Worm (Caenorhabditis elegans) whole organism, L2 larva: ENCODE measurements around the gene che-2.

ENCODE experiments used
- C34F6.9 ChIP-seq: fragments of 150-350 bp; optimal IDR thresholded peaks from 2 replicates; lab custom pipeline; 2014; ENCODE audit warnings: missing biosample characterization, missing genetic modification characterization
- F13H6.1 ChIP-seq: sonication (generic microtip); optimal IDR thresholded peaks from 2 replicates; lab custom pipeline; 2016; ENCODE audit warnings: missing genetic modification characterization, missing compliant biosample characterization
- R02D3.7 ChIP-seq: fragments of 150-350 bp; optimal IDR thresholded peaks from 2 replicates; lab custom pipeline; 2014; ENCODE audit warnings: missing biosample characterization, missing genetic modification characterization
- Y55F3AM.14 ChIP-seq: fragments of 200-800 bp; sonication (Bioruptor generic); optimal IDR thresholded peaks from 2 replicates; lab custom pipeline; 2018; ENCODE audit warnings: mild to moderate bottlenecking, missing genetic modification characterization, missing compliant biosample characterization
- ZK546.5 ChIP-seq: sonication (generic microtip); optimal IDR thresholded peaks from 2 replicates; lab custom pipeline; 2017; ENCODE audit warnings: missing biosample characterization, missing genetic modification characterization
- alr-1 ChIP-seq: fragments of 150-350 bp; optimal IDR thresholded peaks from 2 replicates; lab custom pipeline; 2014; ENCODE audit warnings: missing biosample characterization, missing genetic modification characterization
- aly-2 ChIP-seq: fragments of 150-350 bp; optimal IDR thresholded peaks from 2 replicates; lab custom pipeline; 2014; ENCODE audit warnings: missing biosample characterization, missing genetic modification characterization
- blmp-1 ChIP-seq: sonication (generic microtip); optimal IDR thresholded peaks from 2 replicates; lab custom pipeline; 2017; ENCODE audit warnings: missing genetic modification characterization, mild to moderate bottlenecking, missing compliant biosample characterization, antibody characterized with exemption, moderate library complexity; ENCODE audit not compliant: insufficient read depth
- ceh-16 ChIP-seq: fragments of 150-350 bp; optimal IDR thresholded peaks from 2 replicates; lab custom pipeline; 2014; ENCODE audit warnings: missing biosample characterization, missing genetic modification characterization
- crh-2 ChIP-seq: sonication (generic microtip); optimal IDR thresholded peaks from 2 replicates; lab custom pipeline; 2017; ENCODE audit warnings: missing biosample characterization, missing genetic modification characterization
- dmd-4 ChIP-seq: sonication (generic microtip); optimal IDR thresholded peaks from 2 replicates; lab custom pipeline; 2017; ENCODE audit warnings: missing biosample characterization, missing genetic modification characterization
- egl-27 ChIP-seq: sonication (generic microtip); optimal IDR thresholded peaks from 3 replicates; lab custom pipeline; 2017; ENCODE audit warnings: missing biosample characterization, missing genetic modification reagents, missing genetic modification characterization
- elt-1 ChIP-seq: fragments of 150-350 bp; optimal IDR thresholded peaks from 2 replicates; lab custom pipeline; 2014; ENCODE audit warnings: missing biosample characterization, missing genetic modification characterization
- fos-1 ChIP-seq: fragments of 150-350 bp; optimal IDR thresholded peaks from 2 replicates; lab custom pipeline; 2014; ENCODE audit warnings: missing biosample characterization, missing genetic modification characterization
- gmeb-1 ChIP-seq: fragments of 150-350 bp; optimal IDR thresholded peaks from 2 replicates; lab custom pipeline; 2014; ENCODE audit warnings: missing biosample characterization, missing genetic modification characterization
- lin-11 ChIP-seq: fragments of 150-350 bp; sonication (generic microtip); optimal IDR thresholded peaks from 2 replicates; lab custom pipeline; 2014; ENCODE audit warnings: missing biosample characterization, missing genetic modification characterization, inconsistent platforms, mixed read lengths
- lin-13 ChIP-seq: fragments of 150-350 bp; optimal IDR thresholded peaks from 2 replicates; lab custom pipeline; 2014; ENCODE audit warnings: missing biosample characterization, missing genetic modification reagents, missing genetic modification characterization
- lin-39 ChIP-seq: fragments of 150-350 bp; optimal IDR thresholded peaks from 2 replicates; lab custom pipeline; 2014; ENCODE audit warnings: missing biosample characterization, missing genetic modification reagents, missing genetic modification characterization
- lsy-2 ChIP-seq, 2 experiments: fragments of 150-350 bp in 1 of 2; sonication (generic microtip) in 1 of 2; optimal IDR thresholded peaks; 2 replicates each; lab custom pipeline; 2014 to 2017; ENCODE audit warnings: missing biosample characterization in 2 of 2, missing genetic modification characterization in 2 of 2
- mab-5 ChIP-seq: fragments of 150-350 bp; optimal IDR thresholded peaks from 2 replicates; lab custom pipeline; 2014; ENCODE audit warnings: missing biosample characterization, missing genetic modification characterization
- mdl-1 ChIP-seq, 2 experiments: fragments of 150-350 bp in 1 of 2; sonication (generic microtip) in 1 of 2; optimal IDR thresholded peaks; 2 replicates each; lab custom pipeline; 2017; ENCODE audit warnings: missing biosample characterization in 2 of 2, missing genetic modification characterization in 2 of 2
- nhr-10 ChIP-seq: sonication (generic microtip); optimal IDR thresholded peaks from 2 replicates; lab custom pipeline; 2017; ENCODE audit warnings: missing biosample characterization, missing genetic modification characterization
- nhr-11 ChIP-seq: fragments of 150-350 bp; optimal IDR thresholded peaks from 2 replicates; lab custom pipeline; 2014; ENCODE audit warnings: missing biosample characterization, missing genetic modification characterization
- nhr-12 ChIP-seq: fragments of 150-350 bp; optimal IDR thresholded peaks from 2 replicates; lab custom pipeline; 2014; ENCODE audit warnings: missing biosample characterization, missing genetic modification characterization
- nhr-129 ChIP-seq: fragments of 150-350 bp; optimal IDR thresholded peaks from 2 replicates; lab custom pipeline; 2014; ENCODE audit warnings: missing biosample characterization, missing genetic modification characterization
- nhr-21 ChIP-seq: fragments of 150-350 bp; optimal IDR thresholded peaks from 2 replicates; lab custom pipeline; 2014; ENCODE audit warnings: missing biosample characterization, missing genetic modification characterization
- nhr-23 ChIP-seq: fragments of 150-350 bp; optimal IDR thresholded peaks from 2 replicates; lab custom pipeline; 2014; ENCODE audit warnings: missing biosample characterization, missing genetic modification reagents, missing genetic modification characterization
- nhr-237 ChIP-seq: fragments of 150-350 bp; optimal IDR thresholded peaks from 2 replicates; lab custom pipeline; 2014; ENCODE audit warnings: missing biosample characterization, missing genetic modification characterization
- nhr-25 ChIP-seq: fragments of 150-350 bp; sonication (generic microtip); optimal IDR thresholded peaks from 3 replicates; lab custom pipeline; 2014; ENCODE audit warnings: missing biosample characterization, missing genetic modification characterization
- nhr-6 ChIP-seq: fragments of 150-350 bp; optimal IDR thresholded peaks from 2 replicates; lab custom pipeline; 2014; ENCODE audit warnings: missing biosample characterization, missing genetic modification characterization
- nhr-77 ChIP-seq: fragments of 150-350 bp; optimal IDR thresholded peaks from 2 replicates; lab custom pipeline; 2014; ENCODE audit warnings: missing biosample characterization, missing genetic modification characterization
- peb-1 ChIP-seq: fragments of 150-350 bp; optimal IDR thresholded peaks from 2 replicates; lab custom pipeline; 2014; ENCODE audit warnings: missing biosample characterization, missing genetic modification characterization
- sem-4 ChIP-seq: fragments of 150-350 bp; optimal IDR thresholded peaks from 2 replicates; lab custom pipeline; 2014; ENCODE audit warnings: missing biosample characterization, missing genetic modification reagents, missing genetic modification characterization
- skn-1 ChIP-seq: sonication (generic microtip); optimal IDR thresholded peaks from 2 replicates; lab custom pipeline; 2017; ENCODE audit warnings: missing biosample characterization, missing genetic modification characterization
- sma-3 ChIP-seq: sonication (generic microtip); optimal IDR thresholded peaks from 2 replicates; lab custom pipeline; 2016; ENCODE audit warnings: missing genetic modification reagents, missing genetic modification characterization, missing compliant biosample characterization
- sma-9 ChIP-seq, 2 experiments: fragments of 150-350 bp in 1 of 2; sonication (generic microtip) in 1 of 2; optimal IDR thresholded peaks; 2 replicates each; lab custom pipeline; 2014 to 2016; ENCODE audit warnings: missing genetic modification characterization in 2 of 2, mild to moderate bottlenecking in 1 of 2, missing biosample characterization in 1 of 2, missing compliant biosample characterization in 1 of 2, missing genetic modification reagents in 1 of 2, moderate library complexity in 1 of 2
- unc-39 ChIP-seq: fragments of 150-350 bp; optimal IDR thresholded peaks from 2 replicates; lab custom pipeline; 2014; ENCODE audit warnings: missing biosample characterization, missing genetic modification characterization
- unc-55 ChIP-seq: fragments of 150-350 bp; sonication (generic microtip); optimal IDR thresholded peaks from 3 replicates; lab custom pipeline; 2014; ENCODE audit warnings: missing biosample characterization, missing genetic modification reagents, missing genetic modification characterization
- unc-62 ChIP-seq: fragments of 150-350 bp; optimal IDR thresholded peaks from 2 replicates; lab custom pipeline; 2014; ENCODE audit warnings: missing biosample characterization, missing genetic modification reagents, missing genetic modification characterization
- zag-1 ChIP-seq: fragments of 150-350 bp; optimal IDR thresholded peaks from 2 replicates; lab custom pipeline; 2014; ENCODE audit warnings: missing biosample characterization, missing genetic modification characterization
- ztf-1 ChIP-seq: fragments of 200-800 bp; sonication (Bioruptor generic); conservative IDR thresholded peaks from 2 replicates; pipeline ENCODE4 v1.3.6; 2022; ENCODE audit warnings: missing genetic modification characterization, missing compliant biosample characterization
- ztf-11 ChIP-seq: sonication (generic microtip); optimal IDR thresholded peaks from 2 replicates; lab custom pipeline; 2017; ENCODE audit warnings: missing biosample characterization, missing genetic modification characterization
- ztf-4 ChIP-seq: fragments of 150-350 bp; optimal IDR thresholded peaks from 2 replicates; lab custom pipeline; 2014; ENCODE audit warnings: missing biosample characterization, missing genetic modification characterization

che-2 gene

ce11 chrX:481150-481549 is at the start of gene che-2:
Gene che-2 (plus strand): TSS chrX:481450.
- TF ChIP-seq dmd-4 (tag; lab: Kevin White, UChicago) = no peak
- TF ChIP-seq nhr-6 (tag; lab: Kevin White, UChicago) = no peak
- TF ChIP-seq unc-55 (GFP tag; lab: Kevin White, UChicago) = no peak
- no peak for TF ChIP-seq R02D3.7 (tag; lab: Kevin White, UChicago)
- TF ChIP-seq F13H6.1 (tag; lab: Kevin White, UChicago) = no peak
- TF ChIP-seq nhr-237 = no peak
- no peak for TF ChIP-seq mab-5
- TF ChIP-seq peb-1 = no peak
- TF ChIP-seq ztf-1 (GFP tag; lab: Robert Waterston, UW) = no peak
- TF ChIP-seq nhr-12 (tag; lab: Kevin White, UChicago) = no peak
- TF ChIP-seq ceh-16 (tag; lab: Kevin White, UChicago) = no peak
- TF ChIP-seq elt-1 (tag; lab: Kevin White, UChicago) = no peak
- no peak for TF ChIP-seq sma-3 (GFP tag; lab: Kevin White, UChicago)
- no peak for TF ChIP-seq mdl-1 (tag; optimal IDR thresholded peaks at IDR 0.05; lab: Kevin White, UChicago)
- TF ChIP-seq nhr-21 (tag; lab: Kevin White, UChicago) = no peak
- no peak for TF ChIP-seq fos-1
- TF ChIP-seq blmp-1 (tag; lab: Kevin White, UChicago) = no peak
- no peak for TF ChIP-seq ztf-11
- no peak for TF ChIP-seq unc-62

DNA sequence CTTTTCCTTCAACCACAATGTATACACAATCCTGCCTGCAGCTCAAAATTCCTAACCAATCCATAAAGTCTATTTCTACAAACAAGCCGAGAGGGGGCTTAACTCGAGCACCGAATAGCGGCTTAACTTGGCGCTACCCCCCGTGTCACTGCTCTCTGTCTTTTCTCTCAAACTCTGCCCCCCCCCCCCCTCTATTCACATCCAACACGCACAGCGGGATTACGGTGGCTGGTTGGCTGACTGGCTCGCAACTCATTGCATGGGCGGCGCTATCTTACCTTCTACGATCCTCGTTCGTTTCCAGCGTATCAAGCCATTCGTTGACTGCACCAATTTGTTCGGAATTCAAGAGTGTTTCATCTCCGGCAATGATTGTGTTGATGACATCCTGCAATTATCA is 49.7 kb upstream of the che-2 start:
- TF ChIP-seq nhr-6 (tag; lab: Kevin White, UChicago) = no peak
- no peak for TF ChIP-seq ZK546.5 (tag; lab: Kevin White, UChicago)
- no peak for TF ChIP-seq zag-1 (tag; lab: Kevin White, UChicago)
- TF ChIP-seq mdl-1 (tag; optimal IDR thresholded peaks at IDR 0.05; lab: Kevin White, UChicago) = no peak
- TF ChIP-seq unc-39 (tag; lab: Kevin White, UChicago) = no peak
- TF ChIP-seq R02D3.7 (tag; lab: Kevin White, UChicago) = no peak
- TF ChIP-seq nhr-77 (tag; lab: Kevin White, UChicago) = no peak
- no peak for TF ChIP-seq ztf-4 (tag; lab: Kevin White, UChicago)
- no peak for TF ChIP-seq nhr-23
- TF ChIP-seq aly-2 (tag; lab: Kevin White, UChicago) = no peak
- TF ChIP-seq mab-5 = no peak
- TF ChIP-seq sem-4 (tag; lab: Kevin White, UChicago) = no peak
- TF ChIP-seq lin-39 (tag; lab: Kevin White, UChicago) = no peak
- no peak for TF ChIP-seq ceh-16 (tag; lab: Kevin White, UChicago)
- no peak for TF ChIP-seq lin-13 (GFP tag; lab: Kevin White, UChicago)
- TF ChIP-seq nhr-10 (tag; lab: Kevin White, UChicago) = no peak
- TF ChIP-seq lsy-2 (tag; optimal IDR thresholded peaks at IDR 0.05; lab: Kevin White, UChicago) = no peak
- no peak for TF ChIP-seq nhr-25 (tag; lab: Kevin White, UChicago)
- no peak for TF ChIP-seq egl-27 (tag; lab: Kevin White, UChicago)
- TF ChIP-seq, all 48 proteins: peak for 0

DNA sequence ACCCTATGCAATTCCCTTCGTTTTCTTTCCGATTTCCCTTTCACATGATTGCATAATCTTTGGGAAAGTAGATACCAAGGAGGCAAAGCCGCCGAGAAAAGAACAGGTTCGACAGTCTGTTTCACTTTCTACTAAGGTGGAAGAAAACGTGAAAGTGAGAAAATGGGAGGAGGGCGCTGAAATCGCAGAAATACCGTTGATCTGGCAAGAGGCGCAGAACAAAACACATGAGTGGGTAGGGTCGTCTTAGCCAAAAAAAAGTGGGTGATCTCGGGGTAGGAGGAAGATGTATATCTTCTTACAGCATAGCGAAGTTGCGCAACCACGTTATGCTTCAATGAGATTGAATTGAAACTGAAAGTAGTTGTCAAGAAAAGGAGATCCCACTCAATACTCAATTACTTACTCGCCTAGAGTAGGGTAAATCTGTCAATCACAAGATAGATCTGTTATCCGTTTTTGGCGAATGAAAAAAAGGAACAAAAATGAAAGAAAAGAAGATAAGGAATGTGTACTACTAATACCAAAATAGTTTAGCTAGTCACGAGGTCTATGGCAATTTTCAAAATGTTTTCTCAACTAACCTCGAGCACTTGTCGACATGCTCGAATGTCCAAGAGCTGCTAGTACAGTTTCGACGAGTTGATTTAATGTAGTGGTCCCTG is 48.1 kb upstream of the che-2 start:
- no peak for TF ChIP-seq lsy-2 (tag; optimal IDR thresholded peaks at IDR 0.05; lab: Kevin White, UChicago)
- TF ChIP-seq gmeb-1 (tag; lab: Kevin White, UChicago) = no peak
- no peak for TF ChIP-seq nhr-77 (tag; lab: Kevin White, UChicago)
- TF ChIP-seq F13H6.1 (tag; lab: Kevin White, UChicago) = no peak
- no peak for TF ChIP-seq nhr-10 (tag; lab: Kevin White, UChicago)
- no peak for TF ChIP-seq crh-2 (tag; lab: Kevin White, UChicago)
- TF ChIP-seq Y55F3AM.14 = no peak
- TF ChIP-seq nhr-25 (tag; lab: Kevin White, UChicago) = peak; percentile 70
- no peak for TF ChIP-seq C34F6.9 (tag; lab: Kevin White, UChicago)
- TF ChIP-seq zag-1 (tag; lab: Kevin White, UChicago) = no peak
- no peak for TF ChIP-seq elt-1 (tag; lab: Kevin White, UChicago)
- no peak for TF ChIP-seq ceh-16 (tag; lab: Kevin White, UChicago)
- TF ChIP-seq ztf-11 = no peak
- no peak for TF ChIP-seq nhr-11 (tag; lab: Kevin White, UChicago)
- no peak for TF ChIP-seq ztf-4 (tag; lab: Kevin White, UChicago)
- no peak for TF ChIP-seq nhr-23
- TF ChIP-seq ztf-1 (GFP tag; lab: Robert Waterston, UW) = no peak
- TF ChIP-seq lin-13 (GFP tag; lab: Kevin White, UChicago) = no peak
- no peak for TF ChIP-seq unc-62
- TF ChIP-seq fos-1 = no peak
- peak; percentile 23 for TF ChIP-seq sem-4 (tag; lab: Kevin White, UChicago)
- TF ChIP-seq unc-55 (GFP tag; lab: Kevin White, UChicago) = no peak
- no peak for TF ChIP-seq mab-5
- TF ChIP-seq mdl-1 (tag; optimal IDR thresholded peaks at IDR 0.05; lab: Kevin White, UChicago) = no peak
- peak; percentile 15 for TF ChIP-seq nhr-129 (tag; lab: Kevin White, UChicago)
- TF ChIP-seq ZK546.5 (tag; lab: Kevin White, UChicago) = no peak
- no peak for TF ChIP-seq nhr-6 (tag; lab: Kevin White, UChicago)
- TF ChIP-seq sma-9 (GFP tag; optimal IDR thresholded peaks at IDR 0.05; lab: Kevin White, UChicago) = peak; percentile 35
- no peak for TF ChIP-seq sma-9 (tag; optimal IDR thresholded peaks at IDR 0.05; lab: Kevin White, UChicago)
- TF ChIP-seq lin-11 (tag; lab: Kevin White, UChicago) = no peak
- no peak for TF ChIP-seq egl-27 (tag; lab: Kevin White, UChicago)
- no peak for TF ChIP-seq dmd-4 (tag; lab: Kevin White, UChicago)
- peak; percentile 98 for TF ChIP-seq blmp-1 (tag; lab: Kevin White, UChicago)
- TF ChIP-seq nhr-21 (tag; lab: Kevin White, UChicago) = peak; percentile 7
- no peak for TF ChIP-seq skn-1 (tag; lab: Kevin White, UChicago)
- TF ChIP-seq aly-2 (tag; lab: Kevin White, UChicago) = no peak
- no peak for TF ChIP-seq alr-1
